Fruit fly (Drosophila melanogaster) whole organism, embryonic: ENCODE measurements around the gene CG2182.

Source experiments
- BtbVII ChIP-seq: fragments of 200-800 bp; sonication (Bioruptor generic); optimal IDR thresholded peaks from 3 replicates; lab custom pipeline; 2017; ENCODE audit warnings: missing biosample characterization, mild to moderate bottlenecking, missing genetic modification characterization
- CG10147 ChIP-seq: fragments of 200-800 bp; sonication (Bioruptor generic); optimal IDR thresholded peaks from 2 replicates; lab custom pipeline; 2019; ENCODE audit warnings: missing biosample characterization, mild to moderate bottlenecking, missing genetic modification characterization, moderate library complexity
- CG11560 ChIP-seq: fragments of 200-800 bp; sonication (Bioruptor generic); IDR thresholded peaks from 3 replicates; pipeline ENCODE4 v1.3.6; 2022; ENCODE audit warnings: missing biosample characterization, missing genetic modification characterization
- CG1233 ChIP-seq: fragments of 200-800 bp; sonication (Bioruptor generic); optimal IDR thresholded peaks from 4 replicates; lab custom pipeline; 2018; ENCODE audit warnings: missing biosample characterization, mild to moderate bottlenecking, missing genetic modification characterization
- CG12659 ChIP-seq: fragments of 200-800 bp; sonication (Bioruptor generic); optimal IDR thresholded peaks from 3 replicates; lab custom pipeline; 2017; ENCODE audit warnings: mild to moderate bottlenecking, missing biosample characterization, missing genetic modification reagents, missing genetic modification characterization
- CG12744 ChIP-seq: fragments of 200-800 bp; sonication (Bioruptor generic); optimal IDR thresholded peaks from 2 replicates; lab custom pipeline; 2016; ENCODE audit warnings: missing biosample characterization, missing genetic modification characterization
- CG13424 ChIP-seq: fragments of 200-800 bp; sonication (Bioruptor generic); optimal IDR thresholded peaks from 2 replicates; lab custom pipeline; 2019; ENCODE audit warnings: missing biosample characterization, mild to moderate bottlenecking, missing genetic modification characterization, moderate library complexity
- CG14965 ChIP-seq: fragments of 200-800 bp; sonication (Bioruptor generic); optimal IDR thresholded peaks from 2 replicates; lab custom pipeline; 2016; ENCODE audit warnings: missing biosample characterization, missing genetic modification characterization, borderline replicate concordance
- CG15073 ChIP-seq: fragments of 200-800 bp; sonication (Bioruptor generic); optimal IDR thresholded peaks from 2 replicates; lab custom pipeline; 2016; ENCODE audit warnings: missing biosample characterization, missing genetic modification characterization
- CG1603 ChIP-seq: fragments of 200-800 bp; sonication (Bioruptor generic); optimal IDR thresholded peaks from 2 replicates; lab custom pipeline; 2019; ENCODE audit warnings: missing biosample characterization, mild to moderate bottlenecking, missing genetic modification characterization, moderate library complexity
- CG17612 ChIP-seq: fragments of 200-800 bp; sonication (Bioruptor generic); IDR thresholded peaks from 2 replicates; pipeline ENCODE4 v1.3.6; 2022; ENCODE audit warnings: missing biosample characterization, missing genetic modification characterization
- CG18262 ChIP-seq: fragments of 200-800 bp; optimal IDR thresholded peaks from 3 replicates; lab custom pipeline; 2019; ENCODE audit warnings: missing biosample characterization, mild to moderate bottlenecking, missing genetic modification characterization, moderate library complexity
- CG18599 ChIP-seq: fragments of 200-800 bp; sonication (Bioruptor generic); optimal IDR thresholded peaks from 3 replicates; lab custom pipeline; 2017; ENCODE audit warnings: missing biosample characterization, missing genetic modification characterization, mild to moderate bottlenecking, moderate library complexity, missing genetic modification reagents
- CG2202 ChIP-seq: fragments of 200-800 bp; sonication (Bioruptor generic); optimal IDR thresholded peaks from 2 replicates; lab custom pipeline; 2018; ENCODE audit warnings: missing biosample characterization, mild to moderate bottlenecking, missing genetic modification characterization
- CG30020 ChIP-seq: fragments of 200-800 bp; optimal IDR thresholded peaks from 2 replicates; lab custom pipeline; 2019; ENCODE audit warnings: missing biosample characterization, mild to moderate bottlenecking, missing genetic modification characterization, moderate library complexity
- CG32772 ChIP-seq: fragments of 200-800 bp; sonication (Bioruptor generic); IDR thresholded peaks from 2 replicates; pipeline ENCODE4 v1.3.6; 2022; ENCODE audit warnings: missing biosample characterization, missing genetic modification characterization
- CG3407 ChIP-seq: fragments of 200-800 bp; sonication (Bioruptor generic); optimal IDR thresholded peaks from 2 replicates; lab custom pipeline; 2018; ENCODE audit warnings: missing biosample characterization, mild to moderate bottlenecking, missing genetic modification characterization
- CG4360 ChIP-seq: fragments of 200-800 bp; sonication (Bioruptor generic); IDR thresholded peaks from 2 replicates; pipeline ENCODE4 v1.3.6; 2022; ENCODE audit warnings: missing biosample characterization, missing genetic modification characterization
- CG5180 ChIP-seq: fragments of 200-800 bp; sonication (Bioruptor generic); optimal IDR thresholded peaks from 3 replicates; lab custom pipeline; 2017; ENCODE audit warnings: missing biosample characterization, missing genetic modification characterization, mild to moderate bottlenecking, moderate library complexity, missing genetic modification reagents
- CG9817 ChIP-seq: fragments of 200-800 bp; sonication (Bioruptor generic); optimal IDR thresholded peaks from 2 replicates; lab custom pipeline; 2018; ENCODE audit warnings: missing biosample characterization, mild to moderate bottlenecking, missing genetic modification characterization, moderate library complexity
- CTCF ChIP-seq: fragments of 200-800 bp; sonication (Bioruptor generic); optimal IDR thresholded peaks from 2 replicates; lab custom pipeline; 2017; ENCODE audit warnings: missing biosample characterization, mild to moderate bottlenecking, missing genetic modification characterization, moderate library complexity
- CrebB ChIP-seq: fragments of 200-800 bp; sonication (Bioruptor generic); optimal IDR thresholded peaks from 3 replicates; lab custom pipeline; 2018; ENCODE audit warnings: missing biosample characterization, mild to moderate bottlenecking, missing genetic modification characterization
- D19B ChIP-seq: fragments of 200-800 bp; sonication (Bioruptor generic); optimal IDR thresholded peaks from 2 replicates; lab custom pipeline; 2017; ENCODE audit warnings: missing biosample characterization, mild to moderate bottlenecking, missing genetic modification characterization
- Fer2 ChIP-seq: fragments of 200-800 bp; sonication (Bioruptor generic); optimal IDR thresholded peaks from 2 replicates; lab custom pipeline; 2018; ENCODE audit warnings: missing biosample characterization, mild to moderate bottlenecking, missing genetic modification characterization, moderate library complexity
- Gsc ChIP-seq: fragments of 200-800 bp; sonication (Bioruptor generic); IDR thresholded peaks from 2 replicates; pipeline ENCODE4 v1.3.6; 2022; ENCODE audit warnings: missing biosample characterization, missing genetic modification characterization
- NfI ChIP-seq: fragments of 200-800 bp; sonication (Bioruptor generic); optimal IDR thresholded peaks from 3 replicates; lab custom pipeline; 2018; ENCODE audit warnings: missing biosample characterization, mild to moderate bottlenecking, missing genetic modification characterization, moderate library complexity
- Oli ChIP-seq: fragments of 200-800 bp; sonication (Bioruptor generic); optimal IDR thresholded peaks from 2 replicates; lab custom pipeline; 2018; ENCODE audit warnings: missing biosample characterization, mild to moderate bottlenecking, missing genetic modification characterization, moderate library complexity
- Scr ChIP-seq: fragments of 200-800 bp; sonication (Bioruptor generic); IDR thresholded peaks from 2 replicates; pipeline ENCODE4 v1.3.6; 2022; ENCODE audit warnings: missing biosample characterization, missing genetic modification characterization; ENCODE audit not compliant: partially characterized antibody
- Sin3A ChIP-seq: fragments of >200 bp; optimal IDR thresholded peaks from 2 replicates; lab custom pipeline; 2018
- amos ChIP-seq: fragments of 200-800 bp; sonication (Bioruptor generic); IDR thresholded peaks from 2 replicates; pipeline ENCODE4 v1.3.6; 2022; ENCODE audit warnings: missing biosample characterization, missing genetic modification characterization; ENCODE audit not compliant: partially characterized antibody
- cg ChIP-seq: fragments of 200-800 bp; sonication (Bioruptor generic); optimal IDR thresholded peaks from 3 replicates; lab custom pipeline; 2019; ENCODE audit warnings: missing biosample characterization, mild to moderate bottlenecking, missing genetic modification characterization, moderate library complexity
- ci ChIP-seq: fragments of 200-800 bp; sonication (Bioruptor generic); IDR thresholded peaks from 3 replicates; pipeline ENCODE4 v1.3.6; 2022; ENCODE audit warnings: missing biosample characterization, missing genetic modification characterization
- crc ChIP-seq: fragments of 200-800 bp; sonication (Bioruptor generic); optimal IDR thresholded peaks from 2 replicates; lab custom pipeline; 2016; ENCODE audit warnings: missing biosample characterization, missing genetic modification characterization
- crol ChIP-seq: fragments of 200-800 bp; sonication (Bioruptor generic); IDR thresholded peaks from 2 replicates; pipeline ENCODE4 v1.3.6; 2022; ENCODE audit warnings: missing biosample characterization, missing genetic modification characterization
- cwo ChIP-seq: fragments of 200-800 bp; sonication (Bioruptor generic); optimal IDR thresholded peaks from 3 replicates; lab custom pipeline; 2017; ENCODE audit warnings: missing biosample characterization, missing genetic modification characterization, mild to moderate bottlenecking, moderate library complexity, missing genetic modification reagents
- fd3F ChIP-seq: fragments of 200-800 bp; sonication (Bioruptor generic); optimal IDR thresholded peaks from 2 replicates; lab custom pipeline; 2018; ENCODE audit warnings: missing biosample characterization, mild to moderate bottlenecking, missing genetic modification characterization, moderate library complexity
- fd64A ChIP-seq: fragments of 200-800 bp; sonication (Bioruptor generic); optimal IDR thresholded peaks from 3 replicates; lab custom pipeline; 2018; ENCODE audit warnings: missing biosample characterization, mild to moderate bottlenecking, missing genetic modification characterization
- gcm2 ChIP-seq: fragments of 200-800 bp; sonication (Bioruptor generic); optimal IDR thresholded peaks from 2 replicates; lab custom pipeline; 2016; ENCODE audit warnings: missing biosample characterization, missing genetic modification characterization
- gt ChIP-seq: fragments of 200-800 bp; sonication (Bioruptor generic); IDR thresholded peaks from 2 replicates; pipeline ENCODE4 v1.3.6; 2022; ENCODE audit warnings: missing biosample characterization, missing genetic modification characterization
- ham ChIP-seq: fragments of 200-800 bp; sonication (Bioruptor generic); IDR thresholded peaks from 2 replicates; pipeline ENCODE4 v1.3.6; 2022; ENCODE audit warnings: missing biosample characterization, missing genetic modification characterization
- mld ChIP-seq: fragments of 200-800 bp; sonication (Bioruptor generic); IDR thresholded peaks from 3 replicates; pipeline ENCODE4 v1.3.6; 2022; ENCODE audit warnings: missing biosample characterization, missing genetic modification characterization; ENCODE audit not compliant: partially characterized antibody
- pfk ChIP-seq: fragments of 200-800 bp; sonication (Bioruptor generic); optimal IDR thresholded peaks from 2 replicates; lab custom pipeline; 2018; ENCODE audit warnings: missing biosample characterization, mild to moderate bottlenecking, missing genetic modification characterization, moderate library complexity
- phol ChIP-seq: fragments of 200-800 bp; sonication (Bioruptor generic); optimal IDR thresholded peaks from 3 replicates; lab custom pipeline; 2018; ENCODE audit warnings: missing biosample characterization, mild to moderate bottlenecking, missing genetic modification characterization, moderate library complexity
- pros ChIP-seq: fragments of 200-800 bp; sonication (Bioruptor generic); optimal IDR thresholded peaks from 3 replicates; lab custom pipeline; 2019; ENCODE audit warnings: missing biosample characterization, mild to moderate bottlenecking, missing genetic modification characterization, moderate library complexity
- repo ChIP-seq: fragments of 200-800 bp; sonication (Bioruptor generic); optimal IDR thresholded peaks from 2 replicates; lab custom pipeline; 2016; ENCODE audit warnings: missing biosample characterization, missing genetic modification characterization
- sc ChIP-seq, 3 experiments: fragments of >200 bp in 2 of 3; fragments of 200-800 bp in 1 of 3; sonication (Bioruptor generic) in 1 of 3; optimal IDR thresholded peaks; 2 replicates in 2 of 3; 3 replicates in 1 of 3; lab custom pipeline; 2017; ENCODE audit warnings: mild to moderate bottlenecking in 1 of 3, missing biosample characterization in 1 of 3, missing genetic modification characterization in 1 of 3, missing genetic modification reagents in 1 of 3
- sim ChIP-seq: fragments of 200-800 bp; sonication (Bioruptor generic); IDR thresholded peaks from 2 replicates; pipeline ENCODE4 v1.3.6; 2022; ENCODE audit warnings: missing biosample characterization, missing genetic modification characterization
- toy ChIP-seq: fragments of 200-800 bp; sonication (Bioruptor generic); IDR thresholded peaks from 2 replicates; pipeline ENCODE4 v1.3.6; 2022; ENCODE audit warnings: missing biosample characterization, missing genetic modification characterization
- unpg ChIP-seq: fragments of 200-800 bp; sonication (Bioruptor generic); optimal IDR thresholded peaks from 3 replicates; lab custom pipeline; 2018; ENCODE audit warnings: missing biosample characterization, mild to moderate bottlenecking, missing genetic modification characterization, moderate library complexity

CG2182 gene

dm6 chr3R:5624115-5624878 is 35.4 kb downstream of the CG2182 start, which contains the start of the genes Dph4, Spec2 and RpL13A (continued):
- peak; percentile 86 for TF ChIP-seq D19B (GFP tag; lab: Kevin White, UChicago)
- TF ChIP-seq CG18599 (GFP tag; lab: Kevin White, UChicago), result peak; percentile 95
- peak; percentile 83 for TF ChIP-seq CG14965 (GFP tag; lab: Kevin White, UChicago)
- no peak for TF ChIP-seq CG4360 (GFP tag; lab: Robert Waterston, UW)
- peak; percentile 94 for TF ChIP-seq BtbVII
- no peak for TF ChIP-seq CG32772 (GFP tag; lab: Robert Waterston, UW)
- peak; percentile 95 for TF ChIP-seq CrebB
- TF ChIP-seq CG2202 (tag; lab: Kevin White, UChicago), result peak; percentile 83
- TF ChIP-seq Fer2 (tag; lab: Kevin White, UChicago), result peak; percentile 89
- TF ChIP-seq CG13424 (tag; lab: Kevin White, UChicago), result peak; percentile 72
- TF ChIP-seq CG30020, result peak; percentile 78
- TF ChIP-seq CG3407 (GFP tag; lab: Kevin White, UChicago), result peak; percentile 93
- peak; percentile 90 for TF ChIP-seq crc (GFP tag; lab: Kevin White, UChicago)
- TF ChIP-seq pros (GFP tag; lab: Kevin White, UChicago), result peak; percentile 44
- peak; percentile 5 for TF ChIP-seq cwo (GFP tag; lab: Kevin White, UChicago)
- peak; percentile 88 for TF ChIP-seq gcm2
- no peak for TF ChIP-seq sim
- peak; percentile 64 for TF ChIP-seq Oli (tag; lab: Kevin White, UChicago)
- peak; percentile 77 for TF ChIP-seq fd3F (GFP tag; lab: Kevin White, UChicago)
- peak; percentile 84 for TF ChIP-seq pfk (GFP tag; lab: Kevin White, UChicago)
- peak; percentile 87 for TF ChIP-seq CG10147 (GFP tag; lab: Kevin White, UChicago)
- TF ChIP-seq mld (GFP tag; lab: Robert Waterston, UW), result no peak
- TF ChIP-seq cg (GFP tag; lab: Kevin White, UChicago), result no peak
- TF ChIP-seq CG5180 (GFP tag; lab: Kevin White, UChicago), result peak; percentile 82
- peak; percentile 81 for TF ChIP-seq repo (GFP tag; lab: Kevin White, UChicago)
- peak; percentile 96 for TF ChIP-seq CG1233 (GFP tag; lab: Kevin White, UChicago)
- TF ChIP-seq CG17612 (GFP tag; lab: Robert Waterston, UW), result no peak
- peak; percentile 97 for TF ChIP-seq NfI (GFP tag; lab: Kevin White, UChicago)
- TF ChIP-seq sc (optimal IDR thresholded peaks at IDR 0.05; lab: Kevin White, UChicago), result no peak
- TF ChIP-seq sc (GFP tag; optimal IDR thresholded peaks at IDR 0.05; lab: Kevin White, UChicago), result peak; percentile 86
- TF ChIP-seq toy (GFP tag; lab: Robert Waterston, UW), result no peak
- no peak for TF ChIP-seq ci
- TF ChIP-seq unpg (GFP tag; lab: Kevin White, UChicago), result peak; percentile 87
- TF ChIP-seq CG11560 (tag; lab: Robert Waterston, UW), result no peak
- no peak for TF ChIP-seq amos (GFP tag; lab: Robert Waterston, UW)
- no peak for TF ChIP-seq crol (GFP tag; lab: Robert Waterston, UW)
- peak; percentile 64 for TF ChIP-seq CTCF (GFP tag; lab: Kevin White, UChicago)
- TF ChIP-seq CG15073 (GFP tag; lab: Kevin White, UChicago), result no peak
- peak; percentile 94 for TF ChIP-seq phol (tag; lab: Kevin White, UChicago)
- peak; percentile 93 for TF ChIP-seq CG12744 (GFP tag; lab: Kevin White, UChicago)
- no peak for TF ChIP-seq ham (GFP tag; lab: Robert Waterston, UW)
- peak; percentile 90 for TF ChIP-seq CG9817 (tag; lab: Kevin White, UChicago)
- TF ChIP-seq Sin3A (lab: Kevin White, UChicago), result peak; percentile 97
- TF ChIP-seq fd64A, result peak; percentile 95
- TF ChIP-seq CG12659 (GFP tag; lab: Kevin White, UChicago), result peak; percentile 98
- TF ChIP-seq CG18262 (tag; lab: Kevin White, UChicago), result peak; percentile 82
- TF ChIP-seq Scr (GFP tag; lab: Robert Waterston, UW), result no peak
- TF ChIP-seq gt, result no peak
- TF ChIP-seq CG1603 (tag; lab: Kevin White, UChicago), result peak; percentile 96
- TF ChIP-seq Gsc (GFP tag; lab: Robert Waterston, UW), result no peak
